Fruit fly (Drosophila melanogaster) Kc167 (cell line): ENCODE measurements around the gene dnk.

Experiments used
- Myc ChIP-seq: fragments of >200 bp; optimal IDR thresholded peaks from 2 replicates; lab custom pipeline; 2017; ENCODE audit warnings: missing external identifiers
- psq ChIP-seq: fragments of >200 bp; optimal IDR thresholded peaks from 2 replicates; lab custom pipeline; 2017; ENCODE audit warnings: missing external identifiers

- TF ChIP-seq psq (lab: Kevin White, UChicago) (no peak), Myc (lab: Kevin White, UChicago) (no peak)
Observed at dm6 chr3R:18986089-18986887, 5.5 kb downstream of the dnk start.
